Fruit fly (Drosophila melanogaster) whole organism, wandering third instar larva: Measurements from ENCODE around the gene CG5646.

Experiments
- CG32264 ChIP-seq: fragments of 200-800 bp; sonication (Bioruptor generic); optimal IDR thresholded peaks from 2 replicates; lab custom pipeline; 2016; ENCODE audit warnings: missing biosample characterization, missing genetic modification characterization
- Dfd ChIP-seq: fragments of >200 bp; optimal IDR thresholded peaks from 2 replicates; lab custom pipeline; 2017; ENCODE audit warnings: missing biosample characterization, missing genetic modification characterization
- Hr78 ChIP-seq: fragments of >200 bp; optimal IDR thresholded peaks from 2 replicates; lab custom pipeline; 2017; ENCODE audit warnings: missing biosample characterization, missing genetic modification characterization
- Hr83 ChIP-seq: fragments of 200-300 bp; sonication (Bioruptor generic); optimal IDR thresholded peaks from 2 replicates; lab custom pipeline; 2016; ENCODE audit warnings: missing biosample characterization, mild to moderate bottlenecking, missing genetic modification characterization, moderate library complexity; ENCODE audit not compliant: poor library complexity, severe bottlenecking
- Mio ChIP-seq: sonication (Bioruptor generic); optimal IDR thresholded peaks from 2 replicates; lab custom pipeline; 2016; ENCODE audit warnings: missing biosample characterization, missing genetic modification characterization
- Myc ChIP-seq: fragments of >200 bp; optimal IDR thresholded peaks from 2 replicates; lab custom pipeline; 2017
- br ChIP-seq: fragments of 200-800 bp; sonication (Bioruptor generic); optimal IDR thresholded peaks from 2 replicates; lab custom pipeline; 2016; ENCODE audit warnings: missing biosample characterization, missing genetic modification characterization
- dmrt93B ChIP-seq: fragments of 200-800 bp; sonication (Bioruptor generic); optimal IDR thresholded peaks from 2 replicates; lab custom pipeline; 2018; ENCODE audit warnings: missing biosample characterization, mild to moderate bottlenecking, missing genetic modification characterization
- rgr ChIP-seq: fragments of 200-800 bp; sonication (Bioruptor generic); optimal IDR thresholded peaks from 3 replicates; lab custom pipeline; 2016; ENCODE audit warnings: missing biosample characterization, mild to moderate bottlenecking, missing genetic modification characterization
- sage ChIP-seq: fragments of 200-800 bp; sonication (Bioruptor generic); optimal IDR thresholded peaks from 2 replicates; lab custom pipeline; 2016; ENCODE audit warnings: missing biosample characterization, mild to moderate bottlenecking, missing genetic modification characterization
- usp ChIP-seq: fragments of >200 bp; optimal IDR thresholded peaks from 2 replicates; lab custom pipeline; 2017; ENCODE audit warnings: missing biosample characterization, missing genetic modification characterization

dm6 chr3R:27553921-27554320, 7.2 kb downstream of the CG5646 start:
- TF ChIP-seq Hr83, result no peak
- peak; percentile 33 for TF ChIP-seq dmrt93B
- peak; percentile 53 for TF ChIP-seq sage (GFP tag; lab: Kevin White, UChicago)
- TF ChIP-seq Myc (lab: Kevin White, UChicago), result no peak
- TF ChIP-seq Mio (GFP tag; lab: Kevin White, UChicago), result no peak
- no peak for TF ChIP-seq Dfd (GFP tag; lab: Kevin White, UChicago)
- no peak for TF ChIP-seq Hr78 (GFP tag; lab: Kevin White, UChicago)
- peak; percentile 70 for TF ChIP-seq rgr (GFP tag; lab: Kevin White, UChicago)
- TF ChIP-seq br, result peak; percentile 74
- TF ChIP-seq CG32264 (GFP tag; lab: Kevin White, UChicago), result peak; percentile 32
- no peak for TF ChIP-seq usp (GFP tag; lab: Kevin White, UChicago)
